Fruit fly (Drosophila melanogaster) whole organism, embryonic: ENCODE data around the gene scrt.

Source experiments
- Abd-B ChIP-seq: fragments of 200-800 bp; sonication (Bioruptor generic); optimal IDR thresholded peaks from 2 replicates; lab custom pipeline; 2018; ENCODE audit warnings: missing biosample characterization, mild to moderate bottlenecking, missing genetic modification characterization, moderate library complexity
- Adf1 ChIP-seq: fragments of 200-800 bp; sonication (Bioruptor generic); IDR thresholded peaks from 2 replicates; pipeline ENCODE4 v1.3.6; 2022; ENCODE audit warnings: missing biosample characterization, missing genetic modification characterization
- Atf3 ChIP-seq: fragments of 200-800 bp; sonication (Bioruptor generic); optimal IDR thresholded peaks from 3 replicates; lab custom pipeline; 2016; ENCODE audit warnings: missing biosample characterization, missing genetic modification characterization
- CG1024 ChIP-seq: fragments of 200-800 bp; sonication (Bioruptor generic); IDR thresholded peaks from 2 replicates; pipeline ENCODE4 v1.3.6; 2022; ENCODE audit warnings: missing biosample characterization, missing genetic modification characterization
- CG15514 ChIP-seq: fragments of 200-800 bp; sonication (Bioruptor generic); optimal IDR thresholded peaks from 3 replicates; lab custom pipeline; 2017; ENCODE audit warnings: missing biosample characterization, missing genetic modification characterization, mild to moderate bottlenecking, moderate library complexity, missing genetic modification reagents
- CG17361 ChIP-seq: fragments of 200-800 bp; sonication (Bioruptor generic); IDR thresholded peaks from 3 replicates; pipeline ENCODE4 v1.3.6; 2022; ENCODE audit warnings: missing biosample characterization, missing genetic modification characterization
- CG2116 ChIP-seq: fragments of 200-800 bp; sonication (Bioruptor generic); optimal IDR thresholded peaks from 3 replicates; lab custom pipeline; 2018; ENCODE audit warnings: missing biosample characterization, mild to moderate bottlenecking, missing genetic modification characterization
- CG2199 ChIP-seq: fragments of 200-800 bp; sonication (Bioruptor generic); IDR thresholded peaks from 3 replicates; pipeline ENCODE4 v1.3.6; 2022; ENCODE audit warnings: missing biosample characterization, missing genetic modification characterization
- CG31441 ChIP-seq: fragments of 200-800 bp; sonication (Bioruptor generic); IDR thresholded peaks from 2 replicates; pipeline ENCODE4 v1.3.6; 2022; ENCODE audit warnings: missing biosample characterization, missing genetic modification characterization
- CG4360 ChIP-seq: fragments of 200-800 bp; sonication (Bioruptor generic); IDR thresholded peaks from 2 replicates; pipeline ENCODE4 v1.3.6; 2022; ENCODE audit warnings: missing biosample characterization, missing genetic modification characterization
- CG4424 ChIP-seq: fragments of 200-800 bp; sonication (Bioruptor generic); optimal IDR thresholded peaks from 3 replicates; lab custom pipeline; 2016; ENCODE audit warnings: missing biosample characterization, missing genetic modification characterization
- CG7271 ChIP-seq: fragments of 200-800 bp; sonication (Bioruptor generic); optimal IDR thresholded peaks from 2 replicates; lab custom pipeline; 2018; ENCODE audit warnings: missing biosample characterization, mild to moderate bottlenecking, missing genetic modification characterization, moderate library complexity
- CG7839 ChIP-seq: fragments of 200-800 bp; sonication (Bioruptor generic); optimal IDR thresholded peaks from 3 replicates; lab custom pipeline; 2018; ENCODE audit warnings: missing biosample characterization, mild to moderate bottlenecking, missing genetic modification characterization, moderate library complexity
- CoRest ChIP-seq: fragments of 200-800 bp; sonication (Bioruptor generic); optimal IDR thresholded peaks from 3 replicates; lab custom pipeline; 2018; ENCODE audit warnings: missing biosample characterization, mild to moderate bottlenecking, missing genetic modification characterization, moderate library complexity
- D ChIP-seq, 2 experiments: fragments of 200-800 bp in 1 of 2; fragments of >200 bp in 1 of 2; sonication (Bioruptor generic) in 1 of 2; optimal IDR thresholded peaks; 2 replicates in 1 of 2; 3 replicates in 1 of 2; lab custom pipeline; 2017; ENCODE audit warnings: mild to moderate bottlenecking in 1 of 2, missing biosample characterization in 1 of 2, missing genetic modification characterization in 1 of 2, missing genetic modification reagents in 1 of 2
- ERR ChIP-seq: fragments of 200-800 bp; sonication (Bioruptor generic); optimal IDR thresholded peaks from 2 replicates; lab custom pipeline; 2016; ENCODE audit warnings: missing biosample characterization, missing genetic modification characterization
- HLH3B ChIP-seq: fragments of 200-800 bp; sonication (Bioruptor generic); IDR thresholded peaks from 2 replicates; pipeline ENCODE4 v1.3.6; 2022; ENCODE audit warnings: missing biosample characterization, missing genetic modification characterization
- Hmr ChIP-seq: fragments of 200-800 bp; sonication (Bioruptor generic); optimal IDR thresholded peaks from 3 replicates; lab custom pipeline; 2017; ENCODE audit warnings: mild to moderate bottlenecking, missing biosample characterization, missing genetic modification reagents, missing genetic modification characterization
- Hr39 ChIP-seq: fragments of >200 bp; optimal IDR thresholded peaks from 2 replicates; lab custom pipeline; 2017
- Med ChIP-seq: fragments of 200-800 bp; sonication (Bioruptor generic); peaks from one replicate; lab custom pipeline; 2016; ENCODE audit warnings: missing biosample characterization, missing genetic modification characterization, mild to moderate bottlenecking, inconsistent platforms, moderate library complexity
- Nf-YC ChIP-seq: fragments of 200-800 bp; optimal IDR thresholded peaks from 3 replicates; lab custom pipeline; 2019; ENCODE audit warnings: missing biosample characterization, mild to moderate bottlenecking, missing genetic modification characterization, moderate library complexity
- NfI ChIP-seq: fragments of 200-800 bp; sonication (Bioruptor generic); optimal IDR thresholded peaks from 3 replicates; lab custom pipeline; 2018; ENCODE audit warnings: missing biosample characterization, mild to moderate bottlenecking, missing genetic modification characterization, moderate library complexity
- Oaz ChIP-seq: fragments of 200-800 bp; sonication (Bioruptor generic); IDR thresholded peaks from 2 replicates; pipeline ENCODE4 v1.3.6; 2022; ENCODE audit warnings: missing biosample characterization, missing genetic modification characterization
- Oli ChIP-seq: fragments of 200-800 bp; sonication (Bioruptor generic); optimal IDR thresholded peaks from 2 replicates; lab custom pipeline; 2018; ENCODE audit warnings: missing biosample characterization, mild to moderate bottlenecking, missing genetic modification characterization, moderate library complexity
- Xrp1 ChIP-seq: fragments of 200-800 bp; sonication (Bioruptor generic); IDR thresholded peaks from 2 replicates; pipeline ENCODE4 v1.3.6; 2022; ENCODE audit warnings: missing biosample characterization, missing genetic modification characterization
- ab ChIP-seq: fragments of 200-800 bp; sonication (Bioruptor generic); optimal IDR thresholded peaks from 2 replicates; lab custom pipeline; 2016; ENCODE audit warnings: missing biosample characterization, missing genetic modification characterization
- ac ChIP-seq: fragments of 200-800 bp; sonication (Bioruptor generic); optimal IDR thresholded peaks from 3 replicates; lab custom pipeline; 2017; ENCODE audit warnings: missing biosample characterization, mild to moderate bottlenecking, missing genetic modification characterization
- dan ChIP-seq: fragments of 200-800 bp; sonication (Bioruptor generic); IDR thresholded peaks from 2 replicates; pipeline ENCODE4 v1.3.6; 2022; ENCODE audit warnings: missing biosample characterization, missing genetic modification characterization
- h ChIP-seq: fragments of >200 bp; optimal IDR thresholded peaks from 2 replicates; lab custom pipeline; 2017
- inv ChIP-seq: fragments of 200-800 bp; sonication (Bioruptor generic); IDR thresholded peaks from 2 replicates; pipeline ENCODE4 v1.3.6; 2022; ENCODE audit warnings: missing biosample characterization, missing genetic modification characterization; ENCODE audit not compliant: partially characterized antibody
- jing ChIP-seq: fragments of 200-800 bp; sonication (Bioruptor generic); optimal IDR thresholded peaks from 2 replicates; lab custom pipeline; 2018; ENCODE audit warnings: missing biosample characterization, mild to moderate bottlenecking, missing genetic modification characterization
- lov ChIP-seq, 2 experiments: fragments of 200-800 bp in 1 of 2; fragments of >200 bp in 1 of 2; sonication (Bioruptor generic) in 1 of 2; IDR thresholded peaks in 1 of 2; optimal IDR thresholded peaks in 1 of 2; 2 replicates in 1 of 2; 3 replicates in 1 of 2; pipeline versions ENCODE4 v1.3.6 to Lab custom; 2017 to 2022; ENCODE audit warnings: missing biosample characterization in 1 of 2, missing genetic modification characterization in 1 of 2
- pb ChIP-seq: fragments of 200-800 bp; sonication (Bioruptor generic); optimal IDR thresholded peaks from 3 replicates; lab custom pipeline; 2016; ENCODE audit warnings: missing biosample characterization, missing genetic modification characterization
- pita ChIP-seq: fragments of 200-800 bp; sonication (Bioruptor generic); optimal IDR thresholded peaks from 2 replicates; lab custom pipeline; 2017; ENCODE audit warnings: missing biosample characterization, mild to moderate bottlenecking, missing genetic modification characterization
- pros ChIP-seq: fragments of 200-800 bp; sonication (Bioruptor generic); optimal IDR thresholded peaks from 3 replicates; lab custom pipeline; 2019; ENCODE audit warnings: missing biosample characterization, mild to moderate bottlenecking, missing genetic modification characterization, moderate library complexity
- sc ChIP-seq, 3 experiments: fragments of >200 bp in 2 of 3; fragments of 200-800 bp in 1 of 3; sonication (Bioruptor generic) in 1 of 3; optimal IDR thresholded peaks; 2 replicates in 2 of 3; 3 replicates in 1 of 3; lab custom pipeline; 2017; ENCODE audit warnings: mild to moderate bottlenecking in 1 of 3, missing biosample characterization in 1 of 3, missing genetic modification characterization in 1 of 3, missing genetic modification reagents in 1 of 3
- scrt ChIP-seq: fragments of 200-800 bp; sonication (Bioruptor generic); optimal IDR thresholded peaks from 2 replicates; lab custom pipeline; 2018; ENCODE audit warnings: missing biosample characterization, mild to moderate bottlenecking, missing genetic modification characterization, moderate library complexity
- sens ChIP-seq: fragments of 200-800 bp; sonication (Bioruptor generic); peaks from one replicate; lab custom pipeline; 2016; ENCODE audit warnings: missing biosample characterization, missing genetic modification characterization
- sqz ChIP-seq: fragments of 200-800 bp; sonication (Bioruptor generic); optimal IDR thresholded peaks from 3 replicates; lab custom pipeline; 2018; ENCODE audit warnings: missing biosample characterization, mild to moderate bottlenecking, missing genetic modification characterization
- sr ChIP-seq: fragments of 200-800 bp; sonication (Bioruptor generic); IDR thresholded peaks from 3 replicates; pipeline ENCODE4 v1.3.6; 2022; ENCODE audit warnings: missing biosample characterization, missing genetic modification characterization
- tap ChIP-seq: fragments of 200-800 bp; optimal IDR thresholded peaks from 3 replicates; lab custom pipeline; 2019; ENCODE audit warnings: missing biosample characterization, mild to moderate bottlenecking, missing genetic modification characterization, moderate library complexity
- ttk ChIP-seq: fragments of 200-800 bp; sonication (Bioruptor generic); IDR thresholded peaks from 2 replicates; pipeline ENCODE4 v2.1.2; 2022; ENCODE audit warnings: missing biosample characterization, missing genetic modification characterization
- wor ChIP-seq: fragments of 200-800 bp; sonication (Bioruptor generic); IDR thresholded peaks from 2 replicates; pipeline ENCODE4 v1.3.6; 2022; ENCODE audit warnings: missing biosample characterization, missing genetic modification characterization

The scrt gene

dm6 chr3L:3970372-3971031, 13.2 kb upstream of the scrt start (continued):
- TF ChIP-seq Xrp1 (peak; percentile 52; the same call in 1 of the 2 replicates), ttk (GFP tag; lab: Robert Waterston, UW) (no peak), CG15514 (GFP tag; lab: Kevin White, UChicago) (peak; percentile 23), Oli (tag; lab: Kevin White, UChicago) (peak; percentile 50), h (lab: Kevin White, UChicago) (no peak), HLH3B (GFP tag; lab: Robert Waterston, UW) (peak; percentile 20; the same call in 1 of the 2 replicates), Med (GFP tag; lab: Kevin White, UChicago) (peak; percentile 85), Hmr (GFP tag; lab: Kevin White, UChicago) (peak; percentile 63)

DNA sequence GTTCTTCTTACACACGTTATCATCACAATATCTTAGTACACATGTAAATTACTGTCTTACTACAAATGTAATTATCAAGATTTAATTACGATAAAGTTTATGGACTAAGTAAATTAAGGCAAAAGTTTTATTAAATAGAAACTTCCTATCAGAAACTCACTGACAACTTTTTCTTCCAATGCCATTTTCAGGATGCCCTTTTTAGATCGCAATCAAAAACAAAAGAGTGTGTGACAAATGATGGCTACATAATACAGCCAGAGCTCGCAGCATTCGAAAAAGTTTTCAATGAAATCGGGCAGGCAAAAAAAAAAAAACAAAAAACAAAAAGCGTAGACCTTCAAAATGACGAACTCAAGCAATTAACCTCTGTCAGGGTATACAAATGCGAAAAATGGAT, 11.1 kb upstream of the scrt start, which contains the start of gene CG43915:
Gene CG43915 (plus strand): TSS at position 301 of the 400 bp plus-strand sequence.
- no peak for TF ChIP-seq sr (GFP tag; lab: Robert Waterston, UW)
- TF ChIP-seq dan: no peak
- TF ChIP-seq Adf1 (GFP tag; lab: Robert Waterston, UW): no peak
- TF ChIP-seq Oaz: no peak
- TF ChIP-seq CG2116: no peak
- TF ChIP-seq jing (GFP tag; lab: Kevin White, UChicago): no peak
- TF ChIP-seq ab (GFP tag; lab: Kevin White, UChicago): no peak
- TF ChIP-seq NfI (GFP tag; lab: Kevin White, UChicago): no peak
- TF ChIP-seq ERR (GFP tag; lab: Kevin White, UChicago): no peak
- no peak for TF ChIP-seq Abd-B (GFP tag; lab: Kevin White, UChicago)
- TF ChIP-seq Nf-YC (tag; lab: Kevin White, UChicago): no peak
- no peak for TF ChIP-seq CG7839 (tag; lab: Kevin White, UChicago)
- TF ChIP-seq pita (GFP tag; lab: Kevin White, UChicago): no peak
- no peak for TF ChIP-seq inv (GFP tag; lab: Robert Waterston, UW)
- TF ChIP-seq Hr39 (lab: Kevin White, UChicago): no peak
- TF ChIP-seq, all 482 proteins: peak for 0

dm6 chr3L:3976438-3976837, 7.3 kb upstream of the scrt start:
- TF ChIP-seq sc (optimal IDR thresholded peaks at IDR 0.05; lab: Kevin White, UChicago): no peak
- TF ChIP-seq sc (GFP tag; optimal IDR thresholded peaks at IDR 0.05; lab: Kevin White, UChicago): no peak
- peak; percentile 0 for TF ChIP-seq D (optimal IDR thresholded peaks at IDR 0.05; lab: Kevin White, UChicago)
- no peak for TF ChIP-seq D (GFP tag; optimal IDR thresholded peaks at IDR 0.05; lab: Kevin White, UChicago)
- TF ChIP-seq CG4360 (GFP tag; lab: Robert Waterston, UW): peak; percentile 98
- peak; percentile 79 for TF ChIP-seq scrt (GFP tag; lab: Kevin White, UChicago)
- 0 out of 3 replicates have a peak, but pooled peaks have one; percentile 54 for TF ChIP-seq CG2199 (GFP tag; lab: Robert Waterston, UW)
- TF ChIP-seq ac (GFP tag; lab: Kevin White, UChicago): peak; percentile 32
- peak; percentile 61 for TF ChIP-seq tap (tag; lab: Kevin White, UChicago)
- TF ChIP-seq pros (GFP tag; lab: Kevin White, UChicago): peak; percentile 92
- TF ChIP-seq sens (GFP tag; lab: Kevin White, UChicago): no peak

DNA sequence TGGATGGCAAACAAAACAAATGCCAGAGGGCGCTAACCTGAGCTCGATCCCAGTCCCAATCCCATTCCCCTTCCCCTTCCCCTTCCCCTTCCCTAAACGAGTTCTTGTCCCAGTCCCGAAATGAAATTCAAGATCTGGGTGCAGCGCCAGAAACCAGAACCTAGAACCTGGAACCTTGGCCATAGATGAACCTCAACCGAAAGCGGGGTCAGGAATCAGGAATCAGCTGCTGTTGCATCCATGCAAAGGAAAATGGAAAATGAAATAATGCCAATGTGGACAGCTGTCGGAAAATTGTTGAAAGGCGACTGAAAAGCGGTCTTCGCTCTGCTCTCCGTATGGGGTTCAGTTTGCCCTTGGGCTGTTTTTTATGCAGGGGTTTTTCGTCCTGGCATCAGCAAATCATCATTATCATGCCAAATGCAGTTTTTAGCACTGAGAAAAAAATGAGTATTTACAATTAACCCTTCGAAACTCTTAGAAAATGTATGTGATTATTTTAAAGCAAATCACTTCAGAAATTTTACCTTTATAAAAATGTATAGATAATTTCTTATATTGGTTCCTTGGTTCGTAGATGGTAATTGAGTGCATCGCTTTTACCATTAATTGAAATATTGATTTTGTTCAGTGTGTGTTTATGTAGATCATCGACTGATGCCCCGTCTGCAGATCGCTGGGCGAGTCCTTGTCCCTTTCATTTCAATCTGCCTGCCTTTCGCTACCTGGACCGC, 5.9 kb upstream of the scrt start:
- TF ChIP-seq CoRest (tag; lab: Kevin White, UChicago) (peak; percentile 8), Atf3 (GFP tag; lab: Kevin White, UChicago) (no peak), CG7839 (tag; lab: Kevin White, UChicago) (peak; percentile 40), pb (GFP tag; lab: Kevin White, UChicago) (no peak), wor (GFP tag; lab: Robert Waterston, UW) (no peak), CG7271 (tag; lab: Kevin White, UChicago) (no peak), CG1024 (GFP tag; lab: Robert Waterston, UW) (no peak), CG4424 (GFP tag; lab: Kevin White, UChicago) (peak; percentile 51), lov (optimal IDR thresholded peaks at IDR 0.05; lab: Kevin White, UChicago) (no peak), lov (GFP tag; IDR thresholded peaks at IDR 0.05; lab: Robert Waterston, UW) (0 out of 3 replicates have a peak, but pooled peaks have one; percentile 14), sqz (GFP tag; lab: Kevin White, UChicago) (peak; percentile 89), CG31441 (GFP tag; lab: Robert Waterston, UW) (peak; percentile 56; the same call in 1 of the 2 replicates), CG17361 (GFP tag; lab: Robert Waterston, UW) (peak; percentile 54; the same call in 2 of the 3 replicates)
